Worm (Caenorhabditis elegans): ENCODE measurements around the gene F35H12.5.

- no peak for TF ChIP-seq ref-1 (GFP tag; conservative IDR thresholded peaks at IDR 0.05)
- TF ChIP-seq flt-1 (GFP tag; IDR thresholded peaks at IDR 0.05), result no peak
- no peak for TF ChIP-seq ztf-29 (GFP tag; IDR thresholded peaks at IDR 0.05)
- no peak for TF ChIP-seq T22C8.4 (GFP tag; IDR thresholded peaks at IDR 0.05)
- TF ChIP-seq med-1 (GFP tag; optimal IDR thresholded peaks at IDR 0.05; ENCODE audit: insufficient read depth), result no peak
Observed at ce11 chrX:963171-963570, 45.0 kb downstream of the F35H12.5 start, which contains the start of gene ncs-1.
